Fruit fly (Drosophila melanogaster) whole organism, wandering third instar larva: ENCODE results near the gene CG12321.
A peak's percentile ranks its signal among the peaks of the same experiment; 100 is the strongest.

Experiments
- Abd-B ChIP-seq: fragments of >200 bp; optimal IDR thresholded peaks from 2 replicates; lab custom pipeline; 2017; ENCODE audit warnings: missing biosample characterization, missing genetic modification characterization
- CG9705 ChIP-seq: fragments of 200-800 bp; sonication (Bioruptor generic); optimal IDR thresholded peaks from 2 replicates; lab custom pipeline; 2018; ENCODE audit warnings: missing biosample characterization, mild to moderate bottlenecking, missing genetic modification characterization
- Dfd ChIP-seq: fragments of >200 bp; optimal IDR thresholded peaks from 2 replicates; lab custom pipeline; 2017; ENCODE audit warnings: missing biosample characterization, missing genetic modification characterization
- Dif ChIP-seq: fragments of 200-275, 200-300 bp; sonication (Bioruptor generic); optimal IDR thresholded peaks from 2 replicates; lab custom pipeline; 2018; ENCODE audit warnings: missing biosample characterization, missing genetic modification characterization; ENCODE audit not compliant: partially characterized antibody
- HLH106 ChIP-seq: fragments of 200-800 bp; optimal IDR thresholded peaks from 3 replicates; lab custom pipeline; 2019; ENCODE audit warnings: missing biosample characterization, mild to moderate bottlenecking, missing genetic modification characterization, moderate library complexity
- Hnf4 ChIP-seq: fragments of 200-800 bp; sonication (Bioruptor generic); optimal IDR thresholded peaks from 2 replicates; lab custom pipeline; 2016; ENCODE audit warnings: missing biosample characterization, mild to moderate bottlenecking, missing genetic modification characterization
- Hr83 ChIP-seq: fragments of 200-300 bp; sonication (Bioruptor generic); optimal IDR thresholded peaks from 2 replicates; lab custom pipeline; 2016; ENCODE audit warnings: missing biosample characterization, mild to moderate bottlenecking, missing genetic modification characterization, moderate library complexity; ENCODE audit not compliant: poor library complexity, severe bottlenecking
- Mio ChIP-seq: sonication (Bioruptor generic); optimal IDR thresholded peaks from 2 replicates; lab custom pipeline; 2016; ENCODE audit warnings: missing biosample characterization, missing genetic modification characterization
- Myc ChIP-seq: fragments of >200 bp; optimal IDR thresholded peaks from 2 replicates; lab custom pipeline; 2017
- N ChIP-seq: fragments of >200 bp; optimal IDR thresholded peaks from 2 replicates; lab custom pipeline; 2018; ENCODE audit warnings: missing biosample characterization, missing external identifiers, missing genetic modification characterization
- Sp1 ChIP-seq: fragments of 200-800 bp; sonication (Bioruptor generic); optimal IDR thresholded peaks from 3 replicates; lab custom pipeline; 2019; ENCODE audit warnings: missing biosample characterization, mild to moderate bottlenecking, missing genetic modification characterization, moderate library complexity
- Vsx2 ChIP-seq: fragments of 200-300, 225-300 bp; sonication (Bioruptor generic); optimal IDR thresholded peaks from 2 replicates; lab custom pipeline; 2018; ENCODE audit warnings: missing biosample characterization, missing genetic modification characterization; ENCODE audit not compliant: partially characterized antibody
- br ChIP-seq: fragments of 200-800 bp; sonication (Bioruptor generic); optimal IDR thresholded peaks from 2 replicates; lab custom pipeline; 2016; ENCODE audit warnings: missing biosample characterization, missing genetic modification characterization
- brk ChIP-seq: fragments of 200-800 bp; sonication (Bioruptor generic); optimal IDR thresholded peaks from 2 replicates; lab custom pipeline; 2016; ENCODE audit warnings: missing biosample characterization, mild to moderate bottlenecking, missing genetic modification characterization
- dl ChIP-seq, 2 experiments: fragments of 175-275, 200-275 bp in 1 of 2; fragments of 200-275 bp in 1 of 2; sonication (Bioruptor generic); optimal IDR thresholded peaks; lab custom pipeline; 2018; ENCODE audit warnings: mild to moderate bottlenecking in 2 of 2, missing biosample characterization in 2 of 2, missing genetic modification characterization in 2 of 2, moderate library complexity in 2 of 2; ENCODE audit not compliant: partially characterized antibody in 2 of 2, insufficient read depth in 1 of 2
- dmrt93B ChIP-seq: fragments of 200-800 bp; sonication (Bioruptor generic); optimal IDR thresholded peaks from 2 replicates; lab custom pipeline; 2018; ENCODE audit warnings: missing biosample characterization, mild to moderate bottlenecking, missing genetic modification characterization
- dsf ChIP-seq: sonication (Bioruptor generic); optimal IDR thresholded peaks from 2 replicates; lab custom pipeline; 2016; ENCODE audit warnings: missing biosample characterization, missing genetic modification characterization, borderline replicate concordance
- ey ChIP-seq: fragments of 200-800 bp; sonication (Bioruptor generic); optimal IDR thresholded peaks from 2 replicates; lab custom pipeline; 2016; ENCODE audit warnings: missing biosample characterization, missing genetic modification characterization
- foxo ChIP-seq, 2 experiments: fragments of 200-800 bp; sonication (Bioruptor generic); optimal IDR thresholded peaks; 2 replicates in 1 of 2; 3 replicates in 1 of 2; lab custom pipeline; 2016 to 2017; ENCODE audit warnings: missing biosample characterization in 2 of 2, missing genetic modification characterization in 2 of 2
- fru ChIP-seq: fragments of 200-800 bp; sonication (Bioruptor generic); optimal IDR thresholded peaks from 3 replicates; lab custom pipeline; 2016; ENCODE audit warnings: missing biosample characterization, mild to moderate bottlenecking, missing genetic modification characterization
- h ChIP-seq: fragments of 200-800 bp; sonication (Bioruptor generic); optimal IDR thresholded peaks from 3 replicates; lab custom pipeline; 2016; ENCODE audit warnings: missing biosample characterization, mild to moderate bottlenecking, missing genetic modification characterization
- jim ChIP-seq: fragments of 175-275, 200-325 bp; sonication (Bioruptor generic); optimal IDR thresholded peaks from 2 replicates; lab custom pipeline; 2016; ENCODE audit warnings: missing biosample characterization, mild to moderate bottlenecking, missing genetic modification characterization
- lola ChIP-seq: fragments of >200 bp; optimal IDR thresholded peaks from 2 replicates; lab custom pipeline; 2017; ENCODE audit warnings: missing biosample characterization, missing genetic modification characterization
- pan ChIP-seq: fragments of >200 bp; optimal IDR thresholded peaks from 2 replicates; lab custom pipeline; 2017
- psq ChIP-seq: fragments of 200-800 bp; sonication (Bioruptor generic); optimal IDR thresholded peaks from 3 replicates; lab custom pipeline; 2017; ENCODE audit warnings: missing biosample characterization, mild to moderate bottlenecking, missing genetic modification characterization, moderate library complexity
- sage ChIP-seq: fragments of 200-800 bp; sonication (Bioruptor generic); optimal IDR thresholded peaks from 2 replicates; lab custom pipeline; 2016; ENCODE audit warnings: missing biosample characterization, mild to moderate bottlenecking, missing genetic modification characterization
- sv ChIP-seq: fragments of 200-800 bp; sonication (Bioruptor generic); optimal IDR thresholded peaks from 3 replicates; lab custom pipeline; 2016; ENCODE audit warnings: missing biosample characterization, missing genetic modification characterization
- tai ChIP-seq: sonication (Bioruptor generic); optimal IDR thresholded peaks from 2 replicates; lab custom pipeline; 2016; ENCODE audit warnings: missing biosample characterization, missing genetic modification characterization
- usp ChIP-seq: fragments of >200 bp; optimal IDR thresholded peaks from 2 replicates; lab custom pipeline; 2017; ENCODE audit warnings: missing biosample characterization, missing genetic modification characterization

Gene CG12321

DNA sequence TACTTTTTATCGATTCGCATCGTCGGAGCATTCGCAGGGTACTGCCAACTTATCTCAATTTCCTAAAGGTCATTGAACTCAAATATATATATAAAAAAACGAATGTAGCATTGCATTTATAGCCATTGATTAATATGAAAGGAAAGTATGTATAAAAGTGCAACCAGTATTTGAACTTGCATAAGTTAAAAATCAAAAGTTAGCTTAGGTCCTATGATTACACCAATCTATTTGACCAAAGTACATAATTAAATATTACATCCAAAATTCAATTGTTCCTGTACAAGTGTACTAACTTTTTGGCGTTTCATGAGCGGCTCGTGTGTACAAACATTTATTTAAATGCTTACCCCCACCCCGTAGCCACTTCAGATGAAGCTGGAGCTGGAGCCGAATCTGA is 31.0 kb downstream of the CG12321 start:
- TF ChIP-seq Mio (GFP tag; lab: Kevin White, UChicago): no peak
- TF ChIP-seq CG9705 (GFP tag; lab: Kevin White, UChicago): no peak
- no peak for TF ChIP-seq dl (GFP tag; optimal IDR thresholded peaks at IDR 0.05; lab: Kevin White, UChicago; ENCODE audit: insufficient read depth in 1 of 2, partially characterized antibody in 2 of 2)
- no peak for TF ChIP-seq Abd-B (GFP tag; lab: Kevin White, UChicago)
- no peak for TF ChIP-seq pan (lab: Kevin White, UChicago)
- TF ChIP-seq fru (GFP tag; lab: Kevin White, UChicago): no peak
- no peak for TF ChIP-seq jim (GFP tag; lab: Kevin White, UChicago)
- TF ChIP-seq foxo (GFP tag; optimal IDR thresholded peaks at IDR 0.05; lab: Kevin White, UChicago): peak in 1 of 2 experiments; percentile 2
- TF ChIP-seq Vsx2 (GFP tag; lab: Kevin White, UChicago): no peak
- no peak for TF ChIP-seq sage (GFP tag; lab: Kevin White, UChicago)
- no peak for TF ChIP-seq Myc
- TF ChIP-seq ey (GFP tag; lab: Kevin White, UChicago): no peak
- no peak for TF ChIP-seq Dif (GFP tag; lab: Kevin White, UChicago)
- no peak for TF ChIP-seq h
- no peak for TF ChIP-seq Hnf4 (GFP tag; lab: Kevin White, UChicago)
- no peak for TF ChIP-seq tai (GFP tag; lab: Kevin White, UChicago)
- no peak for TF ChIP-seq dsf
- no peak for TF ChIP-seq psq (GFP tag; lab: Kevin White, UChicago)
- peak; percentile 30 for TF ChIP-seq dmrt93B (GFP tag; lab: Kevin White, UChicago)
- peak; percentile 40 for TF ChIP-seq Sp1
- TF ChIP-seq sv (GFP tag; lab: Kevin White, UChicago): no peak
- peak; percentile 38 for TF ChIP-seq HLH106
- TF ChIP-seq Hr83 (GFP tag; lab: Kevin White, UChicago): no peak
- TF ChIP-seq N: no peak
- no peak for TF ChIP-seq br
- TF ChIP-seq brk (GFP tag; lab: Kevin White, UChicago): no peak

DNA sequence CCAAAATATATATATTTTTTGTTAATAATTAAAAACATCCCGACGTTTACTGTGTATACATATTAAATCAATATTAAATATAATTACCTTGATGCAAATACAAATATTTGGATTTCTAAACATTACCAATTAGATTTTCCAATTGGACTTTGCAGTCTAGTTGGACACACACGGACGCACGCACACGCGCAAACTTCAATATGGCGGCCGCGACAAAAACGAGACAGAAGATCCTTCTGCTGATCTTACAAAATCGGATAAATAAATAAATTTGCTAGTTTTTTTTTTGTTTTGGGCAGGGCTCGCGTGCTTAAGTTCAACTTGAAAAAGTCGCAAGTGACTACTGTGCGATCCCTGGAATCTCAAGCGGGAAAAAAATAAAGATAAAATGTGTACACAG is 31.9 kb downstream of the CG12321 start:
- TF ChIP-seq dmrt93B (GFP tag; lab: Kevin White, UChicago) (no peak), brk (GFP tag; lab: Kevin White, UChicago) (no peak), h (no peak), Abd-B (GFP tag; lab: Kevin White, UChicago) (no peak), fru (GFP tag; lab: Kevin White, UChicago) (no peak), jim (GFP tag; lab: Kevin White, UChicago) (no peak), lola (GFP tag; lab: Kevin White, UChicago) (no peak), usp (GFP tag; lab: Kevin White, UChicago) (no peak), Myc (no peak), br (no peak)
- TF ChIP-seq, all 38 proteins: peak for 0

DNA sequence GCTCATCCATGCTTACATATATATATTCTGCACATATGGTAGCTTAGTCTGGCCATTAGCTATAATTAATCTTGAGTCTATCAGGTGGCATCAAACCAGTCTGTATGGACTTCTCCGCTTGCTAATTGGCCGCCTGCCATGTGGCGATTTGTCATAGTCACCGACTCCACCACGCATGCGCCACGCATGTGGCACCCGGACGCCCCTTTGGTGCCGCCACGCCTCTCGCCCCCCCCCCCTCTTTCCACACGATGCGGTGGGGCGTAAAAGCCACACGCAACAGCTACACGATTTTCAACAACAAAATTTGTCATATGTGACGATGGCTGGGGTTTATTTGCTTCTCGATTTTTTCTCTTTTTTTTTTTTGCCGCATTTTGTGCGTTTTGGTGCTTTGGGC is 34.8 kb downstream of the CG12321 start:
- TF ChIP-seq Sp1: no peak
- TF ChIP-seq Dfd: peak; percentile 5
- TF ChIP-seq HLH106: no peak

DNA sequence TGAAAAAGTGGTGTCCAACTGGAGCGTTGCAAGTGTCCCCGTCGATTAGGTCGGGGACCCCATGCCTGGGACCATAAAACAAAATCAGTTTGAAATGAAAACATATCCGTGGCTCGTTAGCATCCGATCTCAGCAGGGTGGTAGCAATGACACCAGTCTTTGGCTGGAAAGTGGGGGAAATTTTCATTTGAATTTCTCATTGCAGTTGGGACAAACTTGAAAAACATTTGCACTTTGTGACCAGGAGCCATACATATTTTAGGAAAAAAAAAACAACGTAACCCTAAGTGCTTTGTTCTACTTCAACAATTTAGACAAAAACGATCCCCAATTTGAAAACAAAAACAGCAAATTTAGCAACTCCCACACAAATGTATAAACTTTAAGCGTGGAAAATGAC is 36.7 kb downstream of the CG12321 start, which contains the start of gene CG14316:
Gene CG14316 (plus strand): TSS at position 301 of the 400 bp plus-strand sequence.
- TF ChIP-seq sv (GFP tag; lab: Kevin White, UChicago) (no peak), usp (GFP tag; lab: Kevin White, UChicago) (no peak), Abd-B (GFP tag; lab: Kevin White, UChicago) (no peak), Dif (GFP tag; lab: Kevin White, UChicago) (no peak), Mio (GFP tag; lab: Kevin White, UChicago) (no peak), Myc (no peak), N (no peak), Vsx2 (GFP tag; lab: Kevin White, UChicago) (no peak), sage (GFP tag; lab: Kevin White, UChicago) (no peak), tai (GFP tag; lab: Kevin White, UChicago) (no peak)

DNA sequence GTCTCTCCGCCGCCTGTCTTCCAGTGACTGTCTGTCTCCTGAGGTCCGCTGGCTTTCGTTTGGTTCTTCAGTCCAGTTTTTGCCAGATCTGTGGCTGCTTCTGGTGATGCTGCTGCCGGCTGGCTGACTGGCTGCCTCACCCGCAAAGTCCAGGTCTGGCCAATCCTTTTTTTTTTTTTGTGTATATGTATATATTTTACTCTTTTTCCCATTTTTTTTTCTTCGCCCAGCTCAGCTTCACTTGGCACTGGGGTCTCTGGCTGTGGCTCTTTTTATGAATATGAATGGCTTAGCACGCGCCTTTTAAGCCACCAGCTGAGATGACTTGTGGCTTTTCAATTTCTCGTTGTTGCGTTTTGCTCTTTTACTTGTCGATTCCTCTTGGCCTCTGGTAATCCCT is 41.9 kb downstream of the CG12321 start:
- no peak for TF ChIP-seq Hnf4 (GFP tag; lab: Kevin White, UChicago)
- TF ChIP-seq Vsx2 (GFP tag; lab: Kevin White, UChicago): no peak
- peak; percentile 6 for TF ChIP-seq fru (GFP tag; lab: Kevin White, UChicago)
